Fruit fly (Drosophila melanogaster) whole organism, embryonic: ENCODE data around the gene niki.

ENCODE experiments used
- Antp ChIP-seq: fragments of 200-800 bp; sonication (Bioruptor generic); optimal IDR thresholded peaks from 3 replicates; lab custom pipeline; 2016; ENCODE audit warnings: missing biosample characterization, missing genetic modification characterization
- Bdp1 ChIP-seq: fragments of 200-800 bp; sonication (Bioruptor generic); optimal IDR thresholded peaks from 3 replicates; lab custom pipeline; 2016; ENCODE audit warnings: missing biosample characterization, missing genetic modification characterization
- Bgb ChIP-seq: fragments of 200-800 bp; sonication (Bioruptor generic); IDR thresholded peaks from 2 replicates; pipeline ENCODE4 v1.3.6; 2022; ENCODE audit warnings: missing biosample characterization, missing genetic modification characterization; ENCODE audit not compliant: partially characterized antibody
- CG10209 ChIP-seq: fragments of 200-800 bp; sonication (Bioruptor generic); optimal IDR thresholded peaks from 3 replicates; lab custom pipeline; 2017; ENCODE audit warnings: missing biosample characterization, mild to moderate bottlenecking, missing genetic modification characterization, missing genetic modification reagents
- CG10267 ChIP-seq: fragments of 200-800 bp; sonication (Bioruptor generic); optimal IDR thresholded peaks from 2 replicates; lab custom pipeline; 2018; ENCODE audit warnings: missing biosample characterization, mild to moderate bottlenecking, missing genetic modification characterization, moderate library complexity
- CG14014 ChIP-seq: fragments of 200-800 bp; sonication (Bioruptor generic); IDR thresholded peaks from 2 replicates; pipeline ENCODE4 v1.3.6; 2022; ENCODE audit warnings: missing biosample characterization, missing genetic modification characterization
- CG14710 ChIP-seq: fragments of 200-800 bp; sonication (Bioruptor generic); optimal IDR thresholded peaks from 3 replicates; lab custom pipeline; 2019; ENCODE audit warnings: missing biosample characterization, mild to moderate bottlenecking, missing genetic modification characterization, moderate library complexity
- CG17385 ChIP-seq: fragments of 200-800 bp; sonication (Bioruptor generic); optimal IDR thresholded peaks from 3 replicates; lab custom pipeline; 2018; ENCODE audit warnings: missing biosample characterization, mild to moderate bottlenecking, missing genetic modification characterization
- CG30403 ChIP-seq: fragments of 200-800 bp; sonication (Bioruptor generic); optimal IDR thresholded peaks from 3 replicates; lab custom pipeline; 2016; ENCODE audit warnings: missing biosample characterization, missing genetic modification characterization
- CG32767 ChIP-seq: fragments of 200-800 bp; sonication (Bioruptor generic); IDR thresholded peaks from 2 replicates; pipeline ENCODE4 v1.3.6; 2022; ENCODE audit warnings: missing biosample characterization, missing genetic modification characterization
- CG3281 ChIP-seq: fragments of 200-800 bp; sonication (Bioruptor generic); optimal IDR thresholded peaks from 3 replicates; lab custom pipeline; 2017; ENCODE audit warnings: missing biosample characterization, mild to moderate bottlenecking, missing genetic modification characterization
- CG3407 ChIP-seq: fragments of 200-800 bp; sonication (Bioruptor generic); optimal IDR thresholded peaks from 2 replicates; lab custom pipeline; 2018; ENCODE audit warnings: missing biosample characterization, mild to moderate bottlenecking, missing genetic modification characterization
- CG4730 ChIP-seq: fragments of 200-800 bp; sonication (Bioruptor generic); IDR thresholded peaks from 2 replicates; pipeline ENCODE4 v1.3.6; 2022; ENCODE audit warnings: missing biosample characterization, missing genetic modification characterization
- CG7745 ChIP-seq: fragments of 200-800 bp; sonication (Bioruptor generic); optimal IDR thresholded peaks from 2 replicates; lab custom pipeline; 2018; ENCODE audit warnings: missing biosample characterization, mild to moderate bottlenecking, missing genetic modification characterization, moderate library complexity
- CG9797 ChIP-seq: fragments of 200-800 bp; sonication (Bioruptor generic); optimal IDR thresholded peaks from 3 replicates; lab custom pipeline; 2018; ENCODE audit warnings: missing biosample characterization, mild to moderate bottlenecking, missing genetic modification characterization
- D19A ChIP-seq: fragments of 200-800 bp; optimal IDR thresholded peaks from 3 replicates; lab custom pipeline; 2019; ENCODE audit warnings: missing biosample characterization, mild to moderate bottlenecking, missing genetic modification characterization, moderate library complexity
- Meics ChIP-seq: fragments of 200-800 bp; sonication (Bioruptor generic); optimal IDR thresholded peaks from 2 replicates; lab custom pipeline; 2017; ENCODE audit warnings: missing biosample characterization, mild to moderate bottlenecking, missing genetic modification characterization
- Myb ChIP-seq: fragments of 200-800 bp; sonication (Bioruptor generic); optimal IDR thresholded peaks from 2 replicates; lab custom pipeline; 2016; ENCODE audit warnings: missing biosample characterization, missing genetic modification characterization
- NfI ChIP-seq: fragments of 200-800 bp; sonication (Bioruptor generic); optimal IDR thresholded peaks from 3 replicates; lab custom pipeline; 2018; ENCODE audit warnings: missing biosample characterization, mild to moderate bottlenecking, missing genetic modification characterization, moderate library complexity
- Opbp ChIP-seq: fragments of 200-800 bp; sonication (Bioruptor generic); IDR thresholded peaks from 3 replicates; pipeline ENCODE4 v1.3.6; 2022; ENCODE audit warnings: missing biosample characterization, missing genetic modification characterization; ENCODE audit not compliant: partially characterized antibody
- Pdp1 ChIP-seq, 2 experiments: fragments of 200-800 bp; sonication (Bioruptor generic); optimal IDR thresholded peaks; 3 replicates each; lab custom pipeline; 2016; ENCODE audit warnings: missing biosample characterization in 2 of 2, missing genetic modification characterization in 2 of 2, mild to moderate bottlenecking in 1 of 2, moderate library complexity in 1 of 2
- Ptx1 ChIP-seq: fragments of 200-800 bp; sonication (Bioruptor generic); IDR thresholded peaks from 2 replicates; pipeline ENCODE4 v1.3.6; 2022; ENCODE audit warnings: missing biosample characterization, missing genetic modification characterization
- Sin3A ChIP-seq: fragments of >200 bp; optimal IDR thresholded peaks from 2 replicates; lab custom pipeline; 2018
- Taf1 ChIP-seq: fragments of 200-800 bp; sonication (Bioruptor generic); IDR thresholded peaks from 2 replicates; pipeline ENCODE4 v1.3.6; 2022; ENCODE audit warnings: missing biosample characterization, missing genetic modification characterization
- Usf ChIP-seq: fragments of 200-800 bp; sonication (Bioruptor generic); optimal IDR thresholded peaks from 2 replicates; lab custom pipeline; 2017; ENCODE audit warnings: missing genotype, missing biosample characterization, missing genetic modification characterization
- Vsx1 ChIP-seq: fragments of 200-800 bp; sonication (Bioruptor generic); optimal IDR thresholded peaks from 2 replicates; lab custom pipeline; 2017; ENCODE audit warnings: missing biosample characterization, mild to moderate bottlenecking, missing genetic modification characterization, missing genetic modification reagents
- ato ChIP-seq: fragments of 200-800 bp; sonication (Bioruptor generic); IDR thresholded peaks from 2 replicates; pipeline ENCODE4 v1.3.6; 2022; ENCODE audit warnings: missing biosample characterization, missing genetic modification characterization; ENCODE audit not compliant: partially characterized antibody
- bab2 ChIP-seq: fragments of 200-800 bp; sonication (Bioruptor generic); optimal IDR thresholded peaks from 2 replicates; lab custom pipeline; 2016; ENCODE audit warnings: missing biosample characterization, missing genetic modification characterization
- chinmo ChIP-seq: fragments of 200-800 bp; sonication (Bioruptor generic); IDR thresholded peaks from 4 replicates; pipeline ENCODE4 v1.3.6; 2022; ENCODE audit warnings: missing biosample characterization, missing genetic modification characterization; ENCODE audit not compliant: partially characterized antibody
- dpn ChIP-seq, 2 experiments: fragments of 200-800 bp; sonication (Bioruptor generic); optimal IDR thresholded peaks; 3 replicates each; lab custom pipeline; 2016; ENCODE audit warnings: missing biosample characterization in 2 of 2, missing genetic modification characterization in 2 of 2
- emc ChIP-seq: fragments of 200-800 bp; sonication (Bioruptor generic); optimal IDR thresholded peaks from 2 replicates; lab custom pipeline; 2016; ENCODE audit warnings: missing biosample characterization, missing genetic modification characterization
- grn ChIP-seq: fragments of 200-800 bp; sonication (Bioruptor generic); optimal IDR thresholded peaks from 3 replicates; lab custom pipeline; 2017; ENCODE audit warnings: missing biosample characterization, missing genetic modification characterization
- hkb ChIP-seq, 2 experiments: fragments of 200-800 bp in 1 of 2; fragments of >200 bp in 1 of 2; sonication (Bioruptor generic) in 1 of 2; IDR thresholded peaks in 1 of 2; optimal IDR thresholded peaks in 1 of 2; 2 replicates each; pipeline versions ENCODE4 v1.3.6 to Lab custom; 2017 to 2022; ENCODE audit warnings: missing biosample characterization in 1 of 2, missing genetic modification characterization in 1 of 2
- inv ChIP-seq: fragments of 200-800 bp; sonication (Bioruptor generic); IDR thresholded peaks from 2 replicates; pipeline ENCODE4 v1.3.6; 2022; ENCODE audit warnings: missing biosample characterization, missing genetic modification characterization; ENCODE audit not compliant: partially characterized antibody
- ken ChIP-seq: fragments of 200-800 bp; sonication (Bioruptor generic); IDR thresholded peaks from 3 replicates; pipeline ENCODE4 v1.3.6; 2022; ENCODE audit warnings: missing biosample characterization, missing genetic modification characterization
- klu ChIP-seq: fragments of 200-800 bp; sonication (Bioruptor generic); IDR thresholded peaks from 2 replicates; pipeline ENCODE4 v1.3.6; 2022; ENCODE audit warnings: missing biosample characterization, missing genetic modification characterization
- knrl ChIP-seq: fragments of 200-800 bp; sonication (Bioruptor generic); IDR thresholded peaks from 3 replicates; pipeline ENCODE4 v1.3.6; 2022; ENCODE audit warnings: missing biosample characterization, missing genetic modification characterization; ENCODE audit not compliant: partially characterized antibody
- lov ChIP-seq, 2 experiments: fragments of 200-800 bp in 1 of 2; fragments of >200 bp in 1 of 2; sonication (Bioruptor generic) in 1 of 2; IDR thresholded peaks in 1 of 2; optimal IDR thresholded peaks in 1 of 2; 2 replicates in 1 of 2; 3 replicates in 1 of 2; pipeline versions ENCODE4 v1.3.6 to Lab custom; 2017 to 2022; ENCODE audit warnings: missing biosample characterization in 1 of 2, missing genetic modification characterization in 1 of 2
- pros ChIP-seq: fragments of 200-800 bp; sonication (Bioruptor generic); optimal IDR thresholded peaks from 3 replicates; lab custom pipeline; 2019; ENCODE audit warnings: missing biosample characterization, mild to moderate bottlenecking, missing genetic modification characterization, moderate library complexity
- row ChIP-seq: fragments of 200-800 bp; sonication (Bioruptor generic); IDR thresholded peaks from 3 replicates; pipeline ENCODE4 v1.3.6; 2022; ENCODE audit warnings: missing biosample characterization, missing genetic modification characterization
- sens ChIP-seq: fragments of 200-800 bp; sonication (Bioruptor generic); peaks from one replicate; lab custom pipeline; 2016; ENCODE audit warnings: missing biosample characterization, missing genetic modification characterization
- slbo ChIP-seq: fragments of 200-800 bp; sonication (Bioruptor generic); IDR thresholded peaks from 2 replicates; pipeline ENCODE4 v1.3.6; 2022; ENCODE audit warnings: missing biosample characterization, missing genetic modification characterization
- tgo ChIP-seq: fragments of 200-800 bp; sonication (Bioruptor generic); IDR thresholded peaks from 3 replicates; pipeline ENCODE4 v1.3.6; 2022; ENCODE audit warnings: missing biosample characterization, missing genetic modification characterization
- tna ChIP-seq: fragments of 200-800 bp; sonication (Bioruptor generic); IDR thresholded peaks from 2 replicates; pipeline ENCODE4 v1.3.6; 2022; ENCODE audit warnings: missing biosample characterization, missing genetic modification characterization; ENCODE audit not compliant: partially characterized antibody
- vvl ChIP-seq: fragments of 200-800 bp; sonication (Bioruptor generic); IDR thresholded peaks from 2 replicates; pipeline ENCODE4 v1.3.6; 2022; ENCODE audit warnings: missing biosample characterization, missing genetic modification characterization
- yki ChIP-seq: fragments of >200 bp; optimal IDR thresholded peaks from 3 replicates; lab custom pipeline; 2018
- z ChIP-seq: fragments of 200-800 bp; sonication (Bioruptor generic); IDR thresholded peaks from 3 replicates; pipeline ENCODE4 v1.3.6; 2022; ENCODE audit warnings: missing biosample characterization, missing genetic modification characterization

niki gene

dm6 chr3R:24809576-24810279 lies 15.7 kb downstream of the niki start (continued):
- TF ChIP-seq klu: no peak
- no peak for TF ChIP-seq Taf1 (GFP tag; lab: Robert Waterston, UW)
- TF ChIP-seq CG10267 (tag; lab: Kevin White, UChicago): peak; percentile 2
- no peak for TF ChIP-seq Antp (GFP tag; lab: Kevin White, UChicago)
- TF ChIP-seq Bdp1 (GFP tag; lab: Kevin White, UChicago): no peak
- TF ChIP-seq bab2: no peak
- TF ChIP-seq Pdp1 (GFP tag; optimal IDR thresholded peaks at IDR 0.05; lab: Kevin White, UChicago): peak in 1 of 2 experiments; percentile 71
- no peak for TF ChIP-seq CG30403 (GFP tag; lab: Kevin White, UChicago)
- no peak for TF ChIP-seq CG4730
- peak; percentile 67 for TF ChIP-seq Vsx1 (GFP tag; lab: Kevin White, UChicago)
- no peak for TF ChIP-seq Myb (GFP tag; lab: Kevin White, UChicago)
- TF ChIP-seq vvl (GFP tag; lab: Robert Waterston, UW): no peak
- TF ChIP-seq CG3281: peak; percentile 74
- TF ChIP-seq Usf (GFP tag; lab: Kevin White, UChicago): no peak
- TF ChIP-seq CG14014 (GFP tag; lab: Robert Waterston, UW): peak; percentile 25; the same call in 1 of the 2 replicates
- TF ChIP-seq NfI: no peak
- TF ChIP-seq CG32767 (GFP tag; lab: Robert Waterston, UW): no peak
- no peak for TF ChIP-seq Opbp
- TF ChIP-seq CG10209: peak; percentile 63
- no peak for TF ChIP-seq hkb (optimal IDR thresholded peaks at IDR 0.05; lab: Kevin White, UChicago)
- TF ChIP-seq hkb (GFP tag; IDR thresholded peaks at IDR 0.05; lab: Robert Waterston, UW): peak; percentile 33; the same call in 1 of the 2 replicates
- TF ChIP-seq CG3407 (GFP tag; lab: Kevin White, UChicago): peak; percentile 60
- TF ChIP-seq z (GFP tag; lab: Robert Waterston, UW): no peak
- TF ChIP-seq dpn (GFP tag; optimal IDR thresholded peaks at IDR 0.05; lab: Kevin White, UChicago): no peak
- no peak for TF ChIP-seq tgo
- TF ChIP-seq row (GFP tag; lab: Robert Waterston, UW): 0 out of 3 replicates have a peak, but pooled peaks have one; percentile 7

- TF ChIP-seq lov (optimal IDR thresholded peaks at IDR 0.05; lab: Kevin White, UChicago) (no peak), lov (GFP tag; IDR thresholded peaks at IDR 0.05; lab: Robert Waterston, UW) (0 out of 3 replicates have a peak, but pooled peaks have one; percentile 12), ken (no peak)
Measured at dm6 chr3R:24807321-24807720, 18.1 kb downstream of the niki start, which contains the start of gene CG6980. Gene CG6980, plus strand, starts transcription at chr3R:24807621.

dm6 chr3R:24805048-24805447 lies 20.4 kb downstream of the niki start, which contains the start of gene polybromo:
Gene polybromo, minus strand, starts transcription at chr3R:24805259.
- TF ChIP-seq hkb (optimal IDR thresholded peaks at IDR 0.05; lab: Kevin White, UChicago): no peak
- no peak for TF ChIP-seq hkb (GFP tag; IDR thresholded peaks at IDR 0.05; lab: Robert Waterston, UW)
- peak; percentile 90 for TF ChIP-seq Bgb
- TF ChIP-seq chinmo (GFP tag; lab: Robert Waterston, UW): peak; percentile 93
- TF ChIP-seq CG14710 (tag; lab: Kevin White, UChicago): peak; percentile 33
- TF ChIP-seq grn (GFP tag; lab: Kevin White, UChicago): no peak
- TF ChIP-seq ato (GFP tag; lab: Robert Waterston, UW): peak; percentile 84
- TF ChIP-seq tna: peak; percentile 78
- TF ChIP-seq Sin3A (lab: Kevin White, UChicago): peak; percentile 59
- TF ChIP-seq Ptx1 (GFP tag; lab: Robert Waterston, UW): no peak
- no peak for TF ChIP-seq CG7745 (tag; lab: Kevin White, UChicago)
- peak; percentile 83 for TF ChIP-seq knrl (GFP tag; lab: Robert Waterston, UW)
- TF ChIP-seq CG9797 (GFP tag; lab: Kevin White, UChicago): peak; percentile 41
- peak; percentile 49 for TF ChIP-seq sens (GFP tag; lab: Kevin White, UChicago)
- no peak for TF ChIP-seq pros (GFP tag; lab: Kevin White, UChicago)
- TF ChIP-seq yki (lab: Kevin White, UChicago): no peak
- peak; percentile 30; the same call in 1 of the 2 replicates for TF ChIP-seq slbo (GFP tag; lab: Robert Waterston, UW)
- no peak for TF ChIP-seq Meics (GFP tag; lab: Kevin White, UChicago)
- TF ChIP-seq D19A (tag; lab: Kevin White, UChicago): no peak
- TF ChIP-seq CG17385: no peak
- TF ChIP-seq inv (GFP tag; lab: Robert Waterston, UW): peak; percentile 69
- TF ChIP-seq emc (GFP tag; lab: Kevin White, UChicago): no peak
